Fruit fly (Drosophila melanogaster) whole organism, wandering third instar larva: ENCODE data around the gene Pvf3.

Experiments
- Abd-B ChIP-seq: fragments of >200 bp; optimal IDR thresholded peaks from 2 replicates; lab custom pipeline; 2017; ENCODE audit warnings: missing biosample characterization, missing genetic modification characterization
- CrebA ChIP-seq: fragments of 200-800 bp; sonication (Bioruptor generic); optimal IDR thresholded peaks from 2 replicates; lab custom pipeline; 2016; ENCODE audit warnings: missing biosample characterization, mild to moderate bottlenecking, missing genetic modification characterization, borderline replicate concordance
- Hnf4 ChIP-seq: fragments of 200-800 bp; sonication (Bioruptor generic); optimal IDR thresholded peaks from 2 replicates; lab custom pipeline; 2016; ENCODE audit warnings: missing biosample characterization, mild to moderate bottlenecking, missing genetic modification characterization
- Rel ChIP-seq, 2 experiments: fragments of 200-800 bp; sonication (Bioruptor generic) in 1 of 2; optimal IDR thresholded peaks; 2 replicates in 1 of 2; 3 replicates in 1 of 2; lab custom pipeline; 2016 to 2019; ENCODE audit warnings: mild to moderate bottlenecking in 2 of 2, missing biosample characterization in 2 of 2, missing genetic modification characterization in 2 of 2, moderate library complexity in 1 of 2
- Vsx2 ChIP-seq: fragments of 200-300, 225-300 bp; sonication (Bioruptor generic); optimal IDR thresholded peaks from 2 replicates; lab custom pipeline; 2018; ENCODE audit warnings: missing biosample characterization, missing genetic modification characterization; ENCODE audit not compliant: partially characterized antibody
- h ChIP-seq: fragments of 200-800 bp; sonication (Bioruptor generic); optimal IDR thresholded peaks from 3 replicates; lab custom pipeline; 2016; ENCODE audit warnings: missing biosample characterization, mild to moderate bottlenecking, missing genetic modification characterization
- lola ChIP-seq: fragments of >200 bp; optimal IDR thresholded peaks from 2 replicates; lab custom pipeline; 2017; ENCODE audit warnings: missing biosample characterization, missing genetic modification characterization
- psq ChIP-seq: fragments of 200-800 bp; sonication (Bioruptor generic); optimal IDR thresholded peaks from 3 replicates; lab custom pipeline; 2017; ENCODE audit warnings: missing biosample characterization, mild to moderate bottlenecking, missing genetic modification characterization, moderate library complexity
- rgr ChIP-seq: fragments of 200-800 bp; sonication (Bioruptor generic); optimal IDR thresholded peaks from 3 replicates; lab custom pipeline; 2016; ENCODE audit warnings: missing biosample characterization, mild to moderate bottlenecking, missing genetic modification characterization
- tai ChIP-seq: sonication (Bioruptor generic); optimal IDR thresholded peaks from 2 replicates; lab custom pipeline; 2016; ENCODE audit warnings: missing biosample characterization, missing genetic modification characterization

- TF ChIP-seq Rel (GFP tag; optimal IDR thresholded peaks at IDR 0.05; lab: Kevin White, UChicago) = no peak
- TF ChIP-seq Rel (tag; optimal IDR thresholded peaks at IDR 0.05; lab: Kevin White, UChicago) = no peak
- TF ChIP-seq tai (GFP tag; lab: Kevin White, UChicago) = no peak
- no peak for TF ChIP-seq CrebA
- no peak for TF ChIP-seq Abd-B (GFP tag; lab: Kevin White, UChicago)
- TF ChIP-seq h (GFP tag; lab: Kevin White, UChicago) = no peak
- TF ChIP-seq Hnf4 (GFP tag; lab: Kevin White, UChicago) = no peak
- no peak for TF ChIP-seq rgr
- no peak for TF ChIP-seq psq (GFP tag; lab: Kevin White, UChicago)
- TF ChIP-seq Vsx2 (GFP tag; lab: Kevin White, UChicago) = no peak
- no peak for TF ChIP-seq lola
Observed at dm6 chr2L:7138516-7139061, 18.9 kb downstream of the Pvf3 start.
